Fruit fly (Drosophila melanogaster): ENCODE data around the gene CG9630.

dm6 chr3R:8250166-8250733 is 19.4 kb downstream of the CG9630 start, which contains the start of gene mtg:
- TF ChIP-seq Crg-1 (GFP tag; optimal IDR thresholded peaks at IDR 0.05) (no peak), tj (GFP tag; optimal IDR thresholded peaks at IDR 0.05) (no peak), kay (GFP tag; ENCODE audit: borderline replicate concordance) (no peak), Clk (GFP tag; optimal IDR thresholded peaks at IDR 0.05) (no peak), Hr96 (GFP tag; optimal IDR thresholded peaks at IDR 0.05) (no peak), CG5204 (GFP tag; optimal IDR thresholded peaks at IDR 0.05) (no peak), CG7101 (tag; optimal IDR thresholded peaks at IDR 0.05) (no peak), CG33017 (tag; optimal IDR thresholded peaks at IDR 0.05) (no peak), CG14711 (tag; optimal IDR thresholded peaks at IDR 0.05) (no peak), CG12768 (GFP tag; optimal IDR thresholded peaks at IDR 0.05) (no peak), cic (GFP tag; optimal IDR thresholded peaks at IDR 0.05) (no peak), cnc (optimal IDR thresholded peaks at IDR 0.05) (no peak), CG7045 (GFP tag; optimal IDR thresholded peaks at IDR 0.05) (no peak), pad (GFP tag; optimal IDR thresholded peaks at IDR 0.05) (no peak)

All from whole organism, adult.